Fruit fly (Drosophila melanogaster) Kc167 (cell line): ENCODE results near the gene CG32081.

Experiments used
- Myc ChIP-seq: fragments of >200 bp; optimal IDR thresholded peaks from 2 replicates; lab custom pipeline; 2017; ENCODE audit warnings: missing external identifiers
- Sin3A ChIP-seq: fragments of >200 bp; optimal IDR thresholded peaks from 2 replicates; lab custom pipeline; 2018; ENCODE audit warnings: missing external identifiers
- h ChIP-seq: fragments of >200 bp; optimal IDR thresholded peaks from 3 replicates; lab custom pipeline; 2018; ENCODE audit warnings: missing external identifiers
- psq ChIP-seq: fragments of >200 bp; optimal IDR thresholded peaks from 2 replicates; lab custom pipeline; 2017; ENCODE audit warnings: missing external identifiers

DNA sequence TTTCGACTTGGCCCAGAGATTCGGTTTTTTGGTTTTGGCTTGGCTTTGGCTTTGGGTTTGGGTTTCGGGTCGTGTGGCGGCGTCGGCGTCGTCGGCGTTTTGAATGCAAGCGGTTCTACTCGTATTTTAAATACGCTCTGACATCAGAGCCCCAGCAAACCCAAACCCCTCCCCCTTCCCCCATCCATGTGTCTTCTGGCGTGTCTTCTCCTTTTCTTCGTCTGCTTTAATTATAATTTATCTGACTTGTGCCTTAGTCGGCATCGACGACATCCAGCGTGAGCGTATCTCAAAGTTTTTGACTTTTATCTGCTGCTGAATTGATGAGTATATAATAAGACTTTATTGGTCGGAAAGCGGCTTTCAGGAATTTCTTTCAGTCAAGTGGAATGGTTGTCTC lies 25.7 kb upstream of the CG32081 start:
- no peak for TF ChIP-seq Myc (lab: Kevin White, UChicago)
- TF ChIP-seq psq: no peak
- no peak for TF ChIP-seq h (lab: Kevin White, UChicago)
- TF ChIP-seq Sin3A (lab: Kevin White, UChicago): no peak
